Worm (Caenorhabditis elegans): Measurements from ENCODE around the gene algn-12.

algn-12 gene

ce11 chrV:8044957-8045356 lies 10.0 kb downstream of the algn-12 start:
- TF ChIP-seq ref-1 (GFP tag; conservative IDR thresholded peaks at IDR 0.05), result no peak
- TF ChIP-seq ztf-29 (GFP tag; IDR thresholded peaks at IDR 0.05), result no peak
- no peak for TF ChIP-seq ztf-23 (GFP tag; IDR thresholded peaks at IDR 0.05)
- TF ChIP-seq med-1 (GFP tag; optimal IDR thresholded peaks at IDR 0.05; ENCODE audit: insufficient read depth), result no peak
- no peak for TF ChIP-seq cog-1 (tag; optimal IDR thresholded peaks at IDR 0.05)
- no peak for TF ChIP-seq T22C8.4 (GFP tag; IDR thresholded peaks at IDR 0.05)

ce11 chrV:8046706-8047105 lies 11.8 kb downstream of the algn-12 start, which contains the start of gene ZC513.3:
ZC513.3 (plus strand) TSS chrV:8047006.
- TF ChIP-seq med-1 (GFP tag; optimal IDR thresholded peaks at IDR 0.05; ENCODE audit: insufficient read depth), result no peak
- no peak for TF ChIP-seq tab-1 (GFP tag; IDR thresholded peaks at IDR 0.05)
- no peak for TF ChIP-seq ztf-23 (GFP tag; IDR thresholded peaks at IDR 0.05)
- no peak for TF ChIP-seq cog-1 (tag; optimal IDR thresholded peaks at IDR 0.05)
- TF ChIP-seq ztf-29 (GFP tag; IDR thresholded peaks at IDR 0.05), result no peak
- no peak for TF ChIP-seq T22C8.4 (GFP tag; IDR thresholded peaks at IDR 0.05)
- no peak for TF ChIP-seq flt-1 (GFP tag; IDR thresholded peaks at IDR 0.05)
- no peak for TF ChIP-seq ref-1 (GFP tag; conservative IDR thresholded peaks at IDR 0.05)
- no peak for TF ChIP-seq klf-2 (GFP tag; conservative IDR thresholded peaks at IDR 0.05)

ce11 chrV:8050059-8050677 lies 15.3 kb downstream of the algn-12 start:
- no peak for TF ChIP-seq cog-1 (tag; optimal IDR thresholded peaks at IDR 0.05)
- no peak for TF ChIP-seq tab-1 (GFP tag; IDR thresholded peaks at IDR 0.05)
- no peak for TF ChIP-seq flt-1 (GFP tag; IDR thresholded peaks at IDR 0.05)
- TF ChIP-seq ref-1 (GFP tag; conservative IDR thresholded peaks at IDR 0.05), result no peak
- no peak for TF ChIP-seq ztf-29 (GFP tag; IDR thresholded peaks at IDR 0.05)
- TF ChIP-seq klf-2 (GFP tag; conservative IDR thresholded peaks at IDR 0.05), result no peak
- no peak for TF ChIP-seq med-1 (GFP tag; optimal IDR thresholded peaks at IDR 0.05; ENCODE audit: insufficient read depth)
- no peak for TF ChIP-seq T22C8.4 (GFP tag; IDR thresholded peaks at IDR 0.05)
- TF ChIP-seq ztf-23 (GFP tag; IDR thresholded peaks at IDR 0.05), result no peak

ce11 chrV:8050811-8051210 lies 15.9 kb downstream of the algn-12 start, which contains the start of gene col-43:
col-43 (minus strand) TSS chrV:8050911.
- TF ChIP-seq flt-1 (GFP tag; IDR thresholded peaks at IDR 0.05) (no peak), tab-1 (GFP tag; IDR thresholded peaks at IDR 0.05) (no peak), T22C8.4 (GFP tag; IDR thresholded peaks at IDR 0.05) (no peak), ref-1 (GFP tag; conservative IDR thresholded peaks at IDR 0.05) (no peak), ztf-23 (GFP tag; IDR thresholded peaks at IDR 0.05) (no peak), cog-1 (tag; optimal IDR thresholded peaks at IDR 0.05) (no peak), med-1 (GFP tag; optimal IDR thresholded peaks at IDR 0.05; ENCODE audit: insufficient read depth) (no peak), klf-2 (GFP tag; conservative IDR thresholded peaks at IDR 0.05) (no peak), ztf-29 (GFP tag; IDR thresholded peaks at IDR 0.05) (no peak)

- TF ChIP-seq ztf-29 (GFP tag; IDR thresholded peaks at IDR 0.05), result no peak
- no peak for TF ChIP-seq tab-1 (GFP tag; IDR thresholded peaks at IDR 0.05)
Measured at ce11 chrV:8051851-8052250, 16.9 kb downstream of the algn-12 start, which contains the start of gene sth-1. sth-1 (plus strand) TSS chrV:8052151.

- no peak for TF ChIP-seq T22C8.4 (GFP tag; IDR thresholded peaks at IDR 0.05)
- no peak for TF ChIP-seq ref-1 (GFP tag; conservative IDR thresholded peaks at IDR 0.05)
- no peak for TF ChIP-seq med-1 (GFP tag; optimal IDR thresholded peaks at IDR 0.05; ENCODE audit: insufficient read depth)
- TF ChIP-seq flt-1 (GFP tag; IDR thresholded peaks at IDR 0.05), result no peak
- TF ChIP-seq tab-1 (GFP tag; IDR thresholded peaks at IDR 0.05), result no peak
- TF ChIP-seq klf-2 (GFP tag; conservative IDR thresholded peaks at IDR 0.05), result no peak
- TF ChIP-seq ztf-23 (GFP tag; IDR thresholded peaks at IDR 0.05), result no peak
- TF ChIP-seq cog-1 (tag; optimal IDR thresholded peaks at IDR 0.05), result no peak
- no peak for TF ChIP-seq ztf-29 (GFP tag; IDR thresholded peaks at IDR 0.05)
Measured at ce11 chrV:8054130-8054529, 19.2 kb downstream of the algn-12 start, which contains the start of gene ZC513.2. ZC513.2 (plus strand) TSS chrV:8054430.

- TF ChIP-seq flt-1 (GFP tag; IDR thresholded peaks at IDR 0.05), result no peak
- TF ChIP-seq ztf-29 (GFP tag; IDR thresholded peaks at IDR 0.05), result no peak
- TF ChIP-seq tab-1 (GFP tag; IDR thresholded peaks at IDR 0.05), result no peak
- TF ChIP-seq ref-1 (GFP tag; conservative IDR thresholded peaks at IDR 0.05), result no peak
- TF ChIP-seq med-1 (GFP tag; optimal IDR thresholded peaks at IDR 0.05; ENCODE audit: insufficient read depth), result no peak
- TF ChIP-seq klf-2 (GFP tag; conservative IDR thresholded peaks at IDR 0.05), result no peak
Measured at ce11 chrV:8055170-8055569, 20.3 kb downstream of the algn-12 start.

- TF ChIP-seq klf-2 (GFP tag; conservative IDR thresholded peaks at IDR 0.05) (no peak), ztf-23 (GFP tag; IDR thresholded peaks at IDR 0.05) (no peak), tab-1 (GFP tag; IDR thresholded peaks at IDR 0.05) (no peak), T22C8.4 (GFP tag; IDR thresholded peaks at IDR 0.05) (no peak), ztf-29 (GFP tag; IDR thresholded peaks at IDR 0.05) (no peak), ref-1 (GFP tag; conservative IDR thresholded peaks at IDR 0.05) (no peak), flt-1 (GFP tag; IDR thresholded peaks at IDR 0.05) (no peak), med-1 (GFP tag; optimal IDR thresholded peaks at IDR 0.05; ENCODE audit: insufficient read depth) (no peak), cog-1 (tag; optimal IDR thresholded peaks at IDR 0.05) (no peak)
Measured at ce11 chrV:8058359-8058758, 23.4 kb downstream of the algn-12 start, which contains the start of gene str-138. str-138 (plus strand) TSS chrV:8058659.

ce11 chrV:8062074-8062473 lies 27.2 kb downstream of the algn-12 start, which contains the start of gene str-139:
str-139 (minus strand) TSS chrV:8062174.
- no peak for TF ChIP-seq flt-1 (GFP tag; IDR thresholded peaks at IDR 0.05)
- TF ChIP-seq ref-1 (GFP tag; conservative IDR thresholded peaks at IDR 0.05), result no peak
- no peak for TF ChIP-seq ztf-29 (GFP tag; IDR thresholded peaks at IDR 0.05)
- no peak for TF ChIP-seq tab-1 (GFP tag; IDR thresholded peaks at IDR 0.05)
- no peak for TF ChIP-seq ztf-23 (GFP tag; IDR thresholded peaks at IDR 0.05)
- TF ChIP-seq cog-1 (tag; optimal IDR thresholded peaks at IDR 0.05), result no peak
- TF ChIP-seq med-1 (GFP tag; optimal IDR thresholded peaks at IDR 0.05; ENCODE audit: insufficient read depth), result no peak
- TF ChIP-seq klf-2 (GFP tag; conservative IDR thresholded peaks at IDR 0.05), result no peak
- no peak for TF ChIP-seq T22C8.4 (GFP tag; IDR thresholded peaks at IDR 0.05)

ce11 chrV:8067800-8068199 lies 32.9 kb downstream of the algn-12 start, which contains the start of gene str-140:
str-140 (minus strand) TSS chrV:8067900.
- TF ChIP-seq ref-1 (GFP tag; conservative IDR thresholded peaks at IDR 0.05), result no peak
- no peak for TF ChIP-seq med-1 (GFP tag; optimal IDR thresholded peaks at IDR 0.05; ENCODE audit: insufficient read depth)
- no peak for TF ChIP-seq klf-2 (GFP tag; conservative IDR thresholded peaks at IDR 0.05)
- TF ChIP-seq flt-1 (GFP tag; IDR thresholded peaks at IDR 0.05), result no peak
- no peak for TF ChIP-seq cog-1 (tag; optimal IDR thresholded peaks at IDR 0.05)
- TF ChIP-seq T22C8.4 (GFP tag; IDR thresholded peaks at IDR 0.05), result no peak
- no peak for TF ChIP-seq tab-1 (GFP tag; IDR thresholded peaks at IDR 0.05)
- TF ChIP-seq ztf-23 (GFP tag; IDR thresholded peaks at IDR 0.05), result no peak
- no peak for TF ChIP-seq ztf-29 (GFP tag; IDR thresholded peaks at IDR 0.05)

All from whole organism, midembryonic.